Fruit fly (Drosophila melanogaster): ENCODE measurements around the gene CG8369.

The CG8369 gene

dm6 chr3R:8812342-8812966 lies 9.4 kb upstream of the CG8369 start (continued):
- TF ChIP-seq ss (GFP tag; optimal IDR thresholded peaks at IDR 0.05) (peak; percentile 74 to 80), acj6 (GFP tag; optimal IDR thresholded peaks at IDR 0.05) (peak; percentile 84), CG16779 (tag; optimal IDR thresholded peaks at IDR 0.05) (peak; percentile 66), CG31627 (GFP tag; optimal IDR thresholded peaks at IDR 0.05) (peak; percentile 57), eg (GFP tag; IDR thresholded peaks at IDR 0.05) (peak; percentile 96), CG11762 (GFP tag; optimal IDR thresholded peaks at IDR 0.05; ENCODE audit: insufficient read depth) (peak; percentile 75), Lpt (GFP tag; optimal IDR thresholded peaks at IDR 0.05) (peak; percentile 89), Eip93F (GFP tag; optimal IDR thresholded peaks at IDR 0.05) (no peak), Hr39 (GFP tag; optimal IDR thresholded peaks at IDR 0.05) (peak; percentile 57), CG8319 (GFP tag; optimal IDR thresholded peaks at IDR 0.05) (peak; percentile 57), svp (GFP tag) (peak; percentile 86), Ets96B (tag; optimal IDR thresholded peaks at IDR 0.05) (peak; percentile 79), esn (GFP tag; optimal IDR thresholded peaks at IDR 0.05) (peak; percentile 68), Ets21C (GFP tag; optimal IDR thresholded peaks at IDR 0.05) (peak; percentile 15), CG4318 (GFP tag; optimal IDR thresholded peaks at IDR 0.05) (peak; percentile 80), CG32006 (GFP tag; optimal IDR thresholded peaks at IDR 0.05) (peak; percentile 93), Blimp-1 (GFP tag; optimal IDR thresholded peaks at IDR 0.05) (no peak), net (GFP tag; optimal IDR thresholded peaks at IDR 0.05) (peak; percentile 76), CG15336 (GFP tag; IDR thresholded peaks at IDR 0.05) (peak; percentile 93), OdsH (GFP tag; optimal IDR thresholded peaks at IDR 0.05) (peak; percentile 87), fkh (GFP tag; optimal IDR thresholded peaks at IDR 0.05) (peak; percentile 49)

- TF ChIP-seq fkh (GFP tag; optimal IDR thresholded peaks at IDR 0.05) = peak; percentile 4
- no peak for TF ChIP-seq Ets21C (GFP tag; optimal IDR thresholded peaks at IDR 0.05)
Measured at dm6 chr3R:8813164-8813629, 8.6 kb upstream of the CG8369 start, which contains the start of gene CG9837. CG9837 (minus strand) TSS chr3R:8813579.

dm6 chr3R:8814029-8814647 lies 7.7 kb upstream of the CG8369 start:
- TF ChIP-seq CG6808 (GFP tag; optimal IDR thresholded peaks at IDR 0.05) = peak; percentile 16
- no peak for TF ChIP-seq CG3032 (tag; optimal IDR thresholded peaks at IDR 0.05)
- TF ChIP-seq CG8119 (GFP tag; IDR thresholded peaks at IDR 0.05) = no peak
- no peak for TF ChIP-seq eg (GFP tag; IDR thresholded peaks at IDR 0.05)
- TF ChIP-seq fkh (GFP tag; optimal IDR thresholded peaks at IDR 0.05) = peak; percentile 55
- no peak for TF ChIP-seq CG6854 (GFP tag; optimal IDR thresholded peaks at IDR 0.05)
- TF ChIP-seq lz (GFP tag; optimal IDR thresholded peaks at IDR 0.05) = no peak
- TF ChIP-seq spab (GFP tag; optimal IDR thresholded peaks at IDR 0.05) = no peak
- TF ChIP-seq Sox14 (GFP tag; optimal IDR thresholded peaks at IDR 0.05) = no peak

- TF ChIP-seq CG34406 (GFP tag; optimal IDR thresholded peaks at IDR 0.05) = no peak
- peak; percentile 4 for TF ChIP-seq CG6808 (GFP tag; optimal IDR thresholded peaks at IDR 0.05)
- no peak for TF ChIP-seq net (GFP tag; optimal IDR thresholded peaks at IDR 0.05)
Measured at dm6 chr3R:8815074-8815473, 6.7 kb upstream of the CG8369 start.

dm6 chr3R:8818239-8818638 lies 3.6 kb upstream of the CG8369 start:
- TF ChIP-seq Sox14 (GFP tag; optimal IDR thresholded peaks at IDR 0.05) = no peak
- 0 out of 3 replicates have a peak, but pooled peaks have one; percentile 21 for TF ChIP-seq eg (GFP tag; IDR thresholded peaks at IDR 0.05)

dm6 chr3R:8819551-8820057 lies 2.2 kb upstream of the CG8369 start:
- no peak for TF ChIP-seq CG10631 (GFP tag; optimal IDR thresholded peaks at IDR 0.05)
- peak; percentile 30 for TF ChIP-seq lz (GFP tag; optimal IDR thresholded peaks at IDR 0.05)
- TF ChIP-seq Met (GFP tag; optimal IDR thresholded peaks at IDR 0.05) = peak; percentile 14
- no peak for TF ChIP-seq eg (GFP tag; IDR thresholded peaks at IDR 0.05)
- TF ChIP-seq CG32006 (GFP tag; optimal IDR thresholded peaks at IDR 0.05) = no peak
- no peak for TF ChIP-seq dsx (GFP tag; optimal IDR thresholded peaks at IDR 0.05; ENCODE audit: poor library complexity, severe bottlenecking)
- TF ChIP-seq fd59A (GFP tag; optimal IDR thresholded peaks at IDR 0.05) = no peak
- no peak for TF ChIP-seq CG8632 (GFP tag; optimal IDR thresholded peaks at IDR 0.05)
- TF ChIP-seq CG6276 (GFP tag; optimal IDR thresholded peaks at IDR 0.05) = no peak
- no peak for TF ChIP-seq esn (GFP tag; optimal IDR thresholded peaks at IDR 0.05)
- TF ChIP-seq CG8119 (GFP tag; IDR thresholded peaks at IDR 0.05) = no peak
- TF ChIP-seq CG11762 (GFP tag; optimal IDR thresholded peaks at IDR 0.05; ENCODE audit: insufficient read depth) = no peak
- TF ChIP-seq fkh (GFP tag; optimal IDR thresholded peaks at IDR 0.05) = peak; percentile 77
- TF ChIP-seq Eip78C (GFP tag) = peak; percentile 57
- TF ChIP-seq Sox14 (GFP tag; optimal IDR thresholded peaks at IDR 0.05) = peak; percentile 20
- TF ChIP-seq CG10669 (GFP tag; optimal IDR thresholded peaks at IDR 0.05) = no peak
- TF ChIP-seq CG6854 (GFP tag; optimal IDR thresholded peaks at IDR 0.05) = no peak
- TF ChIP-seq CG31627 (GFP tag; optimal IDR thresholded peaks at IDR 0.05) = no peak

All from whole organism, prepupa.